Fruit fly (Drosophila melanogaster) whole organism, adult: Measurements from ENCODE around the gene mib1.

Experiments used
- CG11617 ChIP-seq: fragments of 200-800 bp; sonication (Bioruptor generic); optimal IDR thresholded peaks from 2 replicates; lab custom pipeline; 2017; ENCODE audit warnings: mild to moderate bottlenecking, missing biosample characterization, missing genetic modification reagents, missing genetic modification characterization
- CG12768 ChIP-seq: fragments of 200-800 bp; sonication (Bioruptor generic); optimal IDR thresholded peaks from 2 replicates; lab custom pipeline; 2017; ENCODE audit warnings: missing biosample characterization, missing genetic modification characterization, mild to moderate bottlenecking, moderate library complexity, missing genetic modification reagents
- CG1620 ChIP-seq: fragments of 200-800 bp; sonication (Bioruptor generic); optimal IDR thresholded peaks from 2 replicates; lab custom pipeline; 2016; ENCODE audit warnings: missing biosample characterization, missing genetic modification characterization
- CG33017 ChIP-seq: fragments of 200-800 bp; sonication (Bioruptor generic); optimal IDR thresholded peaks from 2 replicates; lab custom pipeline; 2018; ENCODE audit warnings: missing biosample characterization, mild to moderate bottlenecking, missing genetic modification characterization, moderate library complexity
- CG5204 ChIP-seq: fragments of 200-800 bp; sonication (Bioruptor generic); optimal IDR thresholded peaks from 2 replicates; lab custom pipeline; 2016; ENCODE audit warnings: missing biosample characterization, missing genetic modification characterization
- CG7045 ChIP-seq: fragments of 200-800 bp; sonication (Bioruptor generic); optimal IDR thresholded peaks from 2 replicates; lab custom pipeline; 2017; ENCODE audit warnings: missing biosample characterization, mild to moderate bottlenecking, missing genetic modification characterization
- Clk ChIP-seq: fragments of 200-800 bp; sonication (Bioruptor generic); optimal IDR thresholded peaks from 2 replicates; lab custom pipeline; 2017; ENCODE audit warnings: missing biosample characterization, missing genetic modification characterization
- Crg-1 ChIP-seq: fragments of 200-800 bp; sonication (Bioruptor generic); optimal IDR thresholded peaks from 2 replicates; lab custom pipeline; 2016; ENCODE audit warnings: missing biosample characterization, missing genetic modification characterization
- bab1 ChIP-seq: fragments of 200-800 bp; sonication (Bioruptor generic); optimal IDR thresholded peaks from 3 replicates; lab custom pipeline; 2019; ENCODE audit warnings: missing biosample characterization, mild to moderate bottlenecking, missing genetic modification characterization, moderate library complexity
- cic ChIP-seq: fragments of 200-800 bp; sonication (Bioruptor generic); optimal IDR thresholded peaks from 2 replicates; lab custom pipeline; 2017; ENCODE audit warnings: missing biosample characterization, mild to moderate bottlenecking, missing genetic modification characterization, moderate library complexity
- kay ChIP-seq: fragments of 200-800 bp; sonication (Bioruptor generic); peaks from one replicate; lab custom pipeline; 2016; ENCODE audit warnings: missing biosample characterization, missing genetic modification characterization, borderline replicate concordance
- ovo ChIP-seq: fragments of 200-800 bp; sonication (Bioruptor generic); optimal IDR thresholded peaks from 2 replicates; lab custom pipeline; 2016; ENCODE audit warnings: missing biosample characterization, missing genetic modification characterization
- pad ChIP-seq: fragments of 200-800 bp; sonication (Bioruptor generic); optimal IDR thresholded peaks from 3 replicates; lab custom pipeline; 2017; ENCODE audit warnings: missing biosample characterization, missing genetic modification characterization, mild to moderate bottlenecking, moderate library complexity, missing genetic modification reagents
- toe ChIP-seq: fragments of 200-800 bp; sonication (Bioruptor generic); optimal IDR thresholded peaks from 2 replicates; lab custom pipeline; 2016; ENCODE audit warnings: missing biosample characterization, missing genetic modification characterization

dm6 chr3L:16048086-16048485, 36.5 kb upstream of the mib1 start:
- TF ChIP-seq CG33017 (tag; lab: Kevin White, UChicago) (peak; percentile 17), CG5204 (GFP tag; lab: Kevin White, UChicago) (no peak), Clk (GFP tag; lab: Kevin White, UChicago) (peak; percentile 27), CG12768 (GFP tag; lab: Kevin White, UChicago) (peak; percentile 64), kay (GFP tag; lab: Kevin White, UChicago) (peak; percentile 56), CG11617 (GFP tag; lab: Kevin White, UChicago) (peak; percentile 5), bab1 (GFP tag; lab: Kevin White, UChicago) (peak; percentile 49), pad (peak; percentile 68), toe (GFP tag; lab: Kevin White, UChicago) (no peak), Crg-1 (GFP tag; lab: Kevin White, UChicago) (no peak), CG7045 (GFP tag; lab: Kevin White, UChicago) (peak; percentile 49), CG1620 (no peak), cic (no peak), ovo (GFP tag; lab: Kevin White, UChicago) (no peak)
